Fruit fly (Drosophila melanogaster) whole organism, larva: ENCODE data around the gene ghi.

ENCODE experiments used
- noc ChIP-seq: fragments of 200-800 bp; sonication (Bioruptor generic); optimal IDR thresholded peaks from 3 replicates; lab custom pipeline; 2019; ENCODE audit warnings: missing biosample characterization, mild to moderate bottlenecking, missing genetic modification characterization, moderate library complexity

ghi gene

dm6 chr3L:9451522-9452118 is at the start of gene ghi, which contains the start of gene CG3448:
ghi (plus strand) TSS chr3L:9451876.
CG3448 (minus strand) TSS chr3L:9451572.
- TF ChIP-seq noc: peak; percentile 56

DNA sequence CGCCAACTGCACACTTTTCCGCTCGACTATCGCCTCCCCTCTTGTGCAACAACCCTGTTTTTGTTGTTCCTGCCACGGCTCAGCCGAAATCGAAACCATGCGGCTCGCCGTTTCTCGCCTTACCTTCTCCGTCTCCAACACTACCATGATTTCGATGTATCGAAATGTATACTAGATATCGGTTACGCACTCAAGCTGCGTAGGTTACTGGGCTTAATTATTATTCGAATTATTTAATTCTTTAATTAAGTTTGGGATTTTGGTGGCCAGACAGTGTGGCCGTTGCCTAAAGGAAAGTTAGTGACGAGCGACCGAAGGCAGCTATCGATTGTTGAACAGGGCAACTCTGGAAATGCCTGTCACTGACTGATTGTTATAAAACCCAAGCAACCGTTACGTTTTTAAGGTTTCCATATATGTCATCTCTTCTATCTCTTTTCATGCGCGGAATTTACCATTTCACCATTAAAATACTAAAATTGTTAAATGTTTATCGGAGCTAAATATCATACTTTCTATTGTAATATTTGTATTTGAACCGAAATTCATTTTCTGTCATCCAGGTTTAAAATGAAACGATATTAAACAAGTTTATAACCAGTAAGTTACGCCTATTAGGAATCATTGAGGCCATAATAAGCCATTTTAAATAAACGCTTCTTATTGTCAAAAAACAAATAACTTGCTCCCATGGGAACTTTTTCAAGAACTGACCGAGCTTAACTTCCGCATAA is 49.4 kb upstream of the ghi start, which contains the start of gene eIF4E1:
eIF4E1 (minus strand) TSS at position 304 of the 734 bp plus-strand sequence.
- TF ChIP-seq noc: no peak

dm6 chr3L:9404497-9404896 is 47.2 kb upstream of the ghi start, which contains the start of gene Cpr67B:
Cpr67B (plus strand) TSS chr3L:9404797.
- TF ChIP-seq noc: no peak

DNA sequence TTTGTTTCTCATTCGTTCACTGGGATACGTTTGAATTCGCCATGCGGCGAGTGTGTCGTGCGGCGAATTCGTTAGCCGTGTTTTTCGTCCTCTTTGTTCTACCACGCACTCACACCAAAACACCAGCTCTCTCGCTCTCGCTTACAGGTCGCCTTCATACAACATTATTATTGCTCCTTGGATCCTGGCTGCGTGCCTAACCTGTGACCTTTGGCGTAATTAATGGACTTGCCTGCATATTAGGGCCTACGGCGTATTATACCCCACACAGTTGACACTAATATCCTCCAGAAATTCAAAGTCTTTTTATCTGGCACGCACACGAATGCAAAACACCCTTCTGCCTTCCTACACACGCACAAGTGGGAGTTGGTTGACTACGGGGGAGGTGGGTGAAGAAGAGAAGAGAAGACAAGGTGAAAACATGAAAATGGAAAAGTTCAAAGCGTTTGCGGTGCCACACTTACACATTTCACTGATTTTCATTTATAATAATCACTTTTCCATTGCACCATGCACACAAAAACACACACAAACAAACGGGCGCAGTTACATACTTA is 41.6 kb upstream of the ghi start:
- TF ChIP-seq noc: no peak

- TF ChIP-seq noc: peak; percentile 82
These were observed 40.8 kb upstream of the ghi start, which contains the start of the genes CG4022 and Cpsf5 for dm6 chr3L:9410754-9411423. CG4022 (minus strand) TSS chr3L:9410832. Cpsf5 (plus strand) TSS chr3L:9411038.

- TF ChIP-seq noc: no peak
These were observed 34.4 kb upstream of the ghi start, which contains the start of gene CG3982 for dm6 chr3L:9417288-9417687. CG3982 (minus strand) TSS chr3L:9417388.

- no peak for TF ChIP-seq noc
These were observed 32.3 kb upstream of the ghi start for dm6 chr3L:9419328-9419727.

dm6 chr3L:9420054-9420818 is 31.4 kb upstream of the ghi start:
- peak; percentile 26 for TF ChIP-seq noc

DNA sequence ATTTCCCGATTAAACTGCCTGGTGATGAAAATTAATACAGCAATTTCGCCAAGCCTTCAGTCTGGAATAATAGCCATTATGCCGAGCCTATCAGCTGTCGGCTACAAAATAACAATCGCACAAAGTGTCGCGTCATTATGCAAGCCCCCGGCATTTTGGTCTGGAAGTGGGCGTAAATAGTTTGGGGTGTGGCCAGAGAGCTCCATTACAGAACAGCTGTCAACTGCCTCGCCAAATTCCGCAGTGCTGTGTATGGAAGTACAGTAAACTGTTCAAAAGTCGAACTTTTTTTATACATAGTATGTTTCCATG is 30.9 kb upstream of the ghi start:
- TF ChIP-seq noc: no peak

DNA sequence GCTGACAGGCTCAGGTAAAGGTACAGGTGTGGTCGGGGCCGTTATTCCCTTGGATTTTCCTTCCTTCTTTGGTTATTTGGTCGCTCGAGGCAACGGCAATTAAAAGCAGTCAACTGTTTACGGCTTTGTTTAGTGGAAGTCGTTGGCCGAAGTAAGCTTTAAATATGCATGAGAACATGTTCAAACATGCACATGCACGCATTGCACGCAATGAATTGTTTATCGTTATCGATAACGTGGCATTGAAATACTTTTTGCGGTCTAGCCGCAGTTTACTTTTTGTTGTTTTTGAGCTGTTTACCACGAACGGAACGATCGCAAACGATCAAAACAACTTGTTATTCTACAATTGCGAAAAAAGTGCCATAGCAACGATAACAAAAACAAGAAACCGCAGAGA is 30.1 kb upstream of the ghi start:
- no peak for TF ChIP-seq noc

- peak; percentile 15 for TF ChIP-seq noc
These were observed 29.5 kb upstream of the ghi start for dm6 chr3L:9422135-9422534.

- peak; percentile 97 for TF ChIP-seq noc
These were observed 28.8 kb upstream of the ghi start, which contains the start of gene aay for dm6 chr3L:9422636-9423419. aay (plus strand) TSS chr3L:9423253.

DNA sequence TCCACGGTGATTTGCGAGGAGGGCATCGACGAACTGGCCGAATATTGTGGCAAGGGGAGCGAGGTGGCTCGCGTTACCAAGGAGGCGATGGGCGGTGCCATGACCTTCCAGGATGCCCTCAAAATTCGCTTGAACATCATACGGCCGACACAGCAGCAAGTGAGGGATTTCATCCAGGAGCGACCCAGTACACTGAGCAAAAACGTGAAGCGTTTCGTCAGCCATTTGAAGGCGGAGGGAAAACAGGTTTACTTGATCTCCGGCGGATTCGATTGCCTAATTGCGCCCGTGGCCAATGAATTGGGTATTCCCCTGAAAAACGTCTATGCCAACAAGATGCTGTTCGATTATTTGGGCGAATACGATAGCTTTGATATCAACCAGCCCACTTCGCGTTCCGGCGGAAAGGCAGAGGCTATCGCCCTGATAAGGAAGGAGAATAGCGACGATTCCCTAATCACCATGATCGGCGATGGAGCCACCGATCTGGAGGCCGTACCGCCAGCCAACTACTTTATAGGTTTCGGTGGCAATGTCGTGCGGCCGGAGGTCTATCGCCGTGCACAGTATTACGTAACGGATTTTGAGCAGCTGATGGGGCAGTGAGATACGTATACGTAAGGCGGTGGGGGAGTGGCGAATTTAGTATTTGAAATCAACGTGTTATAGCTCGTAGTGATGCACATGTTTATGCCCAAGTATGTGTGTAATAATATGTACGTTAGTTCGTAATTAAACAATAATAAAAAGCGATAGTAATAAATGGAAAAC is 27.7 kb upstream of the ghi start:
- TF ChIP-seq noc: no peak

- no peak for TF ChIP-seq noc
These were observed 27.2 kb upstream of the ghi start for dm6 chr3L:9424528-9424911.

DNA sequence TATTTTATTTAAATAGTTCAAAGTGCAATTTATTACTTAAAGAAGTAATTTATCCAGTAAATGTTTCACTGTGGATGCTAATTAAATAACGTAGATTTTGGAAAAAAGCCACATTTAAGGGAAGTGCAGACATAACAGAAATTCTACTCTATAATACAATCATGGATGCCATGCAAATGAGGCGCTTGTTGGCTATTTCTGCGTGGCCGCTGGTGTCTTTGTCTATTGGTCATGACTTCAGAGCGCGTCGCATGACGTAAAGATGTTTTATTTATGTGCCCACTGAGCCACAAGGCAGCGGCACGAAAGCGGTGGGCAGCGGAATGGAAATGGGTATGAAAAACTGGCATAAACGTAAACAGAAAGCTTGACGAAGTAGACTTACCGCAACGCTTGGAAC is 25.8 kb upstream of the ghi start:
- no peak for TF ChIP-seq noc
